Worm (Caenorhabditis elegans): ENCODE results near the gene nmr-1.

The nmr-1 gene

ce11 chrII:5446506-5446905 lies at the start of gene nmr-1:
Gene nmr-1 (minus strand): TSS chrII:5446606.
- TF ChIP-seq him-1 (tag; optimal IDR thresholded peaks at IDR 0.05) (no peak), Y53G8AR.9 (GFP tag; conservative IDR thresholded peaks at IDR 0.05) (no peak), lir-1 (GFP tag; conservative IDR thresholded peaks at IDR 0.05) (no peak), cebp-2 (GFP tag; IDR thresholded peaks at IDR 0.05) (no peak), F57A8.1 (GFP tag; optimal IDR thresholded peaks at IDR 0.05) (no peak), mcd-1 (GFP tag; IDR thresholded peaks at IDR 0.05) (no peak), gei-17 (GFP tag; optimal IDR thresholded peaks at IDR 0.05) (no peak), C17E4.6 (GFP tag; IDR thresholded peaks at IDR 0.05) (no peak)

DNA sequence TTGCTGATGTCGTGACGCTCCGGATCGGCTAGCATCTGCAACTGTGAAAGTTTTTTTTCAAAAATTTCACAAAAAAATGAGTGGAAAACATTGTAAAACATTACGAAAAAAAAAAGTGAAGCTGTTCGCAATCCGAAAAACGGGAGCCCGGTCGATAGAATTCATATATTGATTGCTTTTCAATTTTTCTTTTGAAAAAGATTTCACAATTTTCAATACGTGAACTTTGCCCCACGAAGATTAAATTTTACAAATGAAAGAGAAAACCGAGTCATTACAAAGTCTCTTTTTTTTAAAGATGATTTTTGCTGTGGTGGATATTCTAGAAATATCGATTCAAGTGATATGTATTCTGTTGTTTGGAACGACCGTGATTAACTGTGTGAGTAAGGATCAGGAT lies 48.0 kb upstream of the nmr-1 start, which contains the start of gene F12A10.6:
Gene F12A10.6, minus strand, starts transcription at position 101 of the 400 bp plus-strand sequence.
- no peak for TF ChIP-seq madf-6 (GFP tag; IDR thresholded peaks at IDR 0.05)
- no peak for TF ChIP-seq hmg-1.2 (GFP tag; IDR thresholded peaks at IDR 0.05)
- no peak for TF ChIP-seq egl-18 (GFP tag; IDR thresholded peaks at IDR 0.05)
- no peak for TF ChIP-seq nhr-90 (tag; optimal IDR thresholded peaks at IDR 0.05)
- no peak for TF ChIP-seq ets-4 (GFP tag; optimal IDR thresholded peaks at IDR 0.05)
- no peak for TF ChIP-seq xnd-1 (tag; optimal IDR thresholded peaks at IDR 0.05)
- TF ChIP-seq pbrm-1 (GFP tag; IDR thresholded peaks at IDR 0.05): no peak
- no peak for TF ChIP-seq Y53F4B.3 (GFP tag; IDR thresholded peaks at IDR 0.05)
- no peak for TF ChIP-seq hlh-12 (tag; optimal IDR thresholded peaks at IDR 0.05)
- no peak for TF ChIP-seq ztf-18 (tag; optimal IDR thresholded peaks at IDR 0.05)
- TF ChIP-seq rpc-1 (optimal IDR thresholded peaks at IDR 0.05): no peak
- no peak for TF ChIP-seq rpc-1 (tag; optimal IDR thresholded peaks at IDR 0.05)
- no peak for TF ChIP-seq Y95B8A.8 (GFP tag; IDR thresholded peaks at IDR 0.05)
- no peak for TF ChIP-seq hlh-26 (GFP tag; conservative IDR thresholded peaks at IDR 0.05)
- no peak for TF ChIP-seq chd-7 (tag; optimal IDR thresholded peaks at IDR 0.05)
- no peak for TF ChIP-seq F52B5.7 (tag; optimal IDR thresholded peaks at IDR 0.05)
- TF ChIP-seq K12H6.12 (tag; optimal IDR thresholded peaks at IDR 0.05): no peak
- no peak for TF ChIP-seq mcd-1 (GFP tag; IDR thresholded peaks at IDR 0.05)
- no peak for TF ChIP-seq T26A5.8 (tag; optimal IDR thresholded peaks at IDR 0.05)
- no peak for TF ChIP-seq Y53G8AR.9 (GFP tag; conservative IDR thresholded peaks at IDR 0.05)

DNA sequence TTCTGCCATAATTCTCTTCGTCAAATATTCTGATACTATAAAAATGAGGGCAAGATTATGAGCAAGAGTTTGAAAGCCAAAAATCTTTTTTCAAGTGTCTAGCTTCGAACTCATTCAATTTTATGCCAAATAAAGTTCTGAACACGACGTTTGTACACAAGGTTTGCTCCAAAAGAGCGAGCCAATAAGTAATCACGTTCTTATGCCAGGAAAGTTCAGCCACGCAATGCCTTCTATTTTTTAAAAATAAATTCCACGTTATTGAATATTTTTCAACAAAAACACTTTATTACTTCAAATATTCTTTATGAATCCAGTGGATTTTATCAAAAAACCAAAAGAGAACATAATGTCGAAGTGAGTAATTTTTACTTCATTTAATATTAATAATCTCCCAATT lies 41.4 kb upstream of the nmr-1 start, which contains the start of gene nep-5:
Gene nep-5, plus strand, starts transcription at position 301 of the 400 bp plus-strand sequence.
- no peak for TF ChIP-seq hlh-26 (GFP tag; conservative IDR thresholded peaks at IDR 0.05)
- TF ChIP-seq hlh-12 (tag; optimal IDR thresholded peaks at IDR 0.05): no peak
- no peak for TF ChIP-seq ztf-18 (tag; optimal IDR thresholded peaks at IDR 0.05)
- TF ChIP-seq lin-26 (GFP tag; IDR thresholded peaks at IDR 0.05): no peak
- no peak for TF ChIP-seq ztf-28 (GFP tag; IDR thresholded peaks at IDR 0.05)
- no peak for TF ChIP-seq snpc-4 (GFP tag; optimal IDR thresholded peaks at IDR 0.05)
- TF ChIP-seq snpc-4 (tag; optimal IDR thresholded peaks at IDR 0.05): no peak
- TF ChIP-seq B0019.2 (GFP tag; conservative IDR thresholded peaks at IDR 0.05): no peak
- TF ChIP-seq C17E4.6 (GFP tag; IDR thresholded peaks at IDR 0.05): no peak
- no peak for TF ChIP-seq nfya-1 (tag; optimal IDR thresholded peaks at IDR 0.05; ENCODE audit: borderline replicate concordance, insufficient read depth)
- no peak for TF ChIP-seq ceh-40 (GFP tag; IDR thresholded peaks at IDR 0.05)
- TF ChIP-seq madf-10 (tag; optimal IDR thresholded peaks at IDR 0.05): no peak
- no peak for TF ChIP-seq ekl-4 (GFP tag; IDR thresholded peaks at IDR 0.05)
- no peak for TF ChIP-seq ztf-3 (GFP tag; optimal IDR thresholded peaks at IDR 0.05)
- TF ChIP-seq nfya-2 (GFP tag; IDR thresholded peaks at IDR 0.05): no peak
- no peak for TF ChIP-seq hrde-1 (tag; optimal IDR thresholded peaks at IDR 0.05; ENCODE audit: borderline replicate concordance)
- no peak for TF ChIP-seq egl-18 (GFP tag; IDR thresholded peaks at IDR 0.05)

All from whole organism, young adult.